Worm (Caenorhabditis elegans): Measurements from ENCODE around the gene Y116F11A.3.

Y116F11A.3 gene

DNA sequence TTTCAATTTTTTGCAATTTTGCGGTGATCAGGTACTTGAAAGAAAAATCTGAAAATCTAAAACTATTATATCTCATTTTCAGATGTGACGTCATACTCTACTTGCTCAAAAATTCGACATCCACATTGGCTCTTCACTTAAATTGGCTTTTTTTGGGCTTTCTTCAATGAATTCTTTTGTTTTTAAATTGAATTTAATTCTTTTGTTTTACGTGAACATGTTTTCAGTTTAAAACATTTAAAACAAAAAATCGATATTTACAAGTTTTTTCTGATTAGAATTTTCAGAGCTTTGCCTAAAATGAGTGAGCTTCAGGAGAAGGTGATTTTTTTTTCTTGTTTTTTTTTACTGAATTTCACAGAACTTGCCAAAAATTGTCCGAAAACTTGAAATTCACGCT, 12.8 kb downstream of the Y116F11A.3 start, which contains the start of gene W04E12.3:
TSS of gene W04E12.3 (plus strand) at position 301 of the 400 bp plus-strand sequence.
- TF ChIP-seq egrh-3 (GFP tag; IDR thresholded peaks at IDR 0.05) (no peak), ekl-4 (GFP tag; IDR thresholded peaks at IDR 0.05) (no peak), lir-1 (GFP tag; conservative IDR thresholded peaks at IDR 0.05) (no peak), tbx-9 (tag; optimal IDR thresholded peaks at IDR 0.05; ENCODE audit: borderline replicate concordance) (no peak), Y67H2A.10 (GFP tag; conservative IDR thresholded peaks at IDR 0.05) (no peak), ZK185.1 (tag; optimal IDR thresholded peaks at IDR 0.05; ENCODE audit: poor library complexity, severe bottlenecking) (no peak)

DNA sequence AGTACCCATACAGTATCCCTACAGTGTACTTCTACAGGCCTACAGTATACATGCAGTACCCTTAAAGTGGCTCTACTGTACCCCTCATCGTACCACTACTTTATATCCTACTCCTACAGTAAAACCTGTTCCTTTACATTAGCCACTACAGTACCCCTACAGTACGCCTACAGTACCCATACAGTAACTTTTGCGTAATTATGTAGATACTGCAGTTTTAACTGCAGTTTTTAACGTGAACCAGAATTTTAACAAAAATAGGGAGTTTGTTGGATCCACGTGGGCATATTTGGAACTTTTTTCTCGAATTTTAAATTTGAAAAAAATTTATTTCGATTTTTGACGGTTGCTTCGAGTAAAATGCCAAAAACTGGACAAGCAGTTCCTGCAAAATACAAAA, 14.5 kb downstream of the Y116F11A.3 start, which contains the start of gene W04E12.4:
TSS of gene W04E12.4 (plus strand) at position 301 of the 400 bp plus-strand sequence.
- TF ChIP-seq K12H6.12 (tag; optimal IDR thresholded peaks at IDR 0.05) (no peak), madf-3 (GFP tag; IDR thresholded peaks at IDR 0.05) (no peak), F57C9.4 (tag; optimal IDR thresholded peaks at IDR 0.05) (no peak), bed-1 (GFP tag; IDR thresholded peaks at IDR 0.05) (no peak), ZK185.1 (tag; optimal IDR thresholded peaks at IDR 0.05; ENCODE audit: poor library complexity, severe bottlenecking) (no peak), ceh-58 (GFP tag; IDR thresholded peaks at IDR 0.05) (no peak), hmg-1.2 (GFP tag; IDR thresholded peaks at IDR 0.05) (no peak), repo-1 (tag; optimal IDR thresholded peaks at IDR 0.05) (no peak), F39B2.1 (GFP tag; IDR thresholded peaks at IDR 0.05) (no peak), F52B5.7 (tag; optimal IDR thresholded peaks at IDR 0.05) (no peak), athp-1 (tag; optimal IDR thresholded peaks at IDR 0.05) (no peak), ccch-3 (GFP tag; optimal IDR thresholded peaks at IDR 0.05) (no peak), lin-54 (GFP tag; optimal IDR thresholded peaks at IDR 0.05) (no peak), gei-17 (GFP tag; optimal IDR thresholded peaks at IDR 0.05) (no peak), let-607 (tag; optimal IDR thresholded peaks at IDR 0.05) (no peak), mes-4 (tag; optimal IDR thresholded peaks at IDR 0.05) (no peak), nhr-120 (GFP tag; IDR thresholded peaks at IDR 0.05) (no peak)

DNA sequence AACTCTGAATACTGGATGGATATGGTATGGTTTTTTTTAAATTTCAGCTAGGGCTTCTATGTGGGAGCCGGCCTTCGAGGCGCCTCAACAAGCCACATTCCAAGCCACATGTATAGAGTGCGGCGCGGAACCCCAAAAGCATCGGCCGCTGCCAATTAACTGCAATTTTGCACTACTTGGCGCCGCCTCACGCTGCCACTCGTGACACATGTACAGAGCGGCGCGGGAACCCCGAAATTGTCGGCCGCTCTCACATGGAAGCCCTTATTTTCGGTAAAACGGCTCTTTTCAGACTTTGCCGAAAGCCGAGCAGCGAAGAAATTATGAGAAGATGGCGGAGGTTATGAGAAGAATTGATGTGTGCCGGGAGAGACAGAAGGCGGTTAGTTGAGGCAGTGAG, 15.0 kb downstream of the Y116F11A.3 start:
- no peak for TF ChIP-seq cebp-1 (GFP tag; IDR thresholded peaks at IDR 0.05)
- no peak for TF ChIP-seq cebp-1 (tag; optimal IDR thresholded peaks at IDR 0.05)
- peak; percentile 69 for TF ChIP-seq zfh-2 (GFP tag; conservative IDR thresholded peaks at IDR 0.05)

DNA sequence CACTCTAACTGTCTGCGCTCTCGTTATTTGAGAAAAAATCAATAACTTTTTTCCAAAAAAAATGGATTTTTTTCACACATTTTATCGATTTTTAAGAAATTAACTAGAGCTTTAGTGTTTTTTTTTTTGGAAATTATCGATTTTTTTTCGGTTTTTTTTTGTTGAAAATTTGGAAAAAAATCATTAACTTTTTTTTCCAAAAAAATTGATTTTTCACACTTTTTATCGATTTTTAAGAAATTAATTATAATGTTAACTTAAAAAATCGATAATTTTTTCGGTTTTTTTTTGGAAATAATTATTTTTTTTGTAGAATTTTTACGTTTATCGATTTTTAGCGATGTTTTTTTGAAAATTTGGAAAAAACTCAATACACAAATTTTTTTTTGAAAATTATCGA, 15.4 kb downstream of the Y116F11A.3 start:
- no peak for TF ChIP-seq attf-5 (GFP tag; optimal IDR thresholded peaks at IDR 0.05)
- TF ChIP-seq pbrm-1 (GFP tag; IDR thresholded peaks at IDR 0.05): no peak
- no peak for TF ChIP-seq K11D2.4 (GFP tag; IDR thresholded peaks at IDR 0.05)
- TF ChIP-seq ztf-28 (GFP tag; IDR thresholded peaks at IDR 0.05): no peak
- TF ChIP-seq madf-10 (tag; optimal IDR thresholded peaks at IDR 0.05): no peak
- no peak for TF ChIP-seq T26A5.8 (tag; optimal IDR thresholded peaks at IDR 0.05)
- no peak for TF ChIP-seq nfya-1 (tag; optimal IDR thresholded peaks at IDR 0.05; ENCODE audit: borderline replicate concordance, insufficient read depth)

DNA sequence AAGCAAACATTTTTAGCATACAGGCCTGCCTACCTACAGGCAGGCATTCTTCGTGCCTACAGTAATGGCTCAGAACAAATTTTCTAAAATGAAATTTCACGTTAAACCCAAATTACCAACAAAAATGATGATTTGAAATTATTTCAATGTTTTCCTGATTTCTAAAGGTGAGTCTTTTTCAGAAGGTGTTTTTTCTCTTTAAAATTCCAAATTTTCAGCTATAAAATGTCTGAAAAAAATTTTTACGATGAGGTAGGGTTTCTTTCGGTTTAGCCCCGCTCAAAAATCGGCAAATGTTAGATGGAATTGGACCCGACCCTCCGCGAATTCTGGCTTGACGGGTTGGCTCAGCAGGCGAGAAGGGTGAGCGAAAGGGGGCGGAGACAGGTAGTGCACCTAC, 17.0 kb downstream of the Y116F11A.3 start, which contains the start of gene W04E12.5:
TSS of gene W04E12.5 (plus strand) at position 301 of the 400 bp plus-strand sequence.
- no peak for TF ChIP-seq attf-5 (GFP tag; optimal IDR thresholded peaks at IDR 0.05)
- no peak for TF ChIP-seq bed-1 (GFP tag; IDR thresholded peaks at IDR 0.05)
- no peak for TF ChIP-seq T07F8.4 (tag; optimal IDR thresholded peaks at IDR 0.05)
- TF ChIP-seq lag-1 (GFP tag; IDR thresholded peaks at IDR 0.05): no peak
- no peak for TF ChIP-seq ztf-3 (GFP tag; optimal IDR thresholded peaks at IDR 0.05)
- TF ChIP-seq hsf-1 (GFP tag; IDR thresholded peaks at IDR 0.05): no peak
- no peak for TF ChIP-seq aptf-2 (GFP tag; conservative IDR thresholded peaks at IDR 0.05)
- no peak for TF ChIP-seq ztf-22 (GFP tag; optimal IDR thresholded peaks at IDR 0.05)
- no peak for TF ChIP-seq zim-3 (tag; optimal IDR thresholded peaks at IDR 0.05)
- no peak for TF ChIP-seq mcd-1 (GFP tag; IDR thresholded peaks at IDR 0.05)
- TF ChIP-seq ZK185.1 (tag; optimal IDR thresholded peaks at IDR 0.05; ENCODE audit: poor library complexity, severe bottlenecking): no peak
- TF ChIP-seq lin-26 (GFP tag; IDR thresholded peaks at IDR 0.05): no peak
- no peak for TF ChIP-seq mxl-1 (tag; optimal IDR thresholded peaks at IDR 0.05)
- no peak for TF ChIP-seq madf-10 (tag; optimal IDR thresholded peaks at IDR 0.05)

Data from whole organism, young adult.